Worm (Caenorhabditis elegans) whole organism, mixed stage, embryonic: Measurements from ENCODE around the gene D1086.11.

Experiments used
- nhr-237 ChIP-seq: fragments of 150-350 bp; optimal IDR thresholded peaks from 2 replicates; lab custom pipeline; 2014; ENCODE audit warnings: missing biosample characterization, missing genetic modification characterization

D1086.11 gene

DNA sequence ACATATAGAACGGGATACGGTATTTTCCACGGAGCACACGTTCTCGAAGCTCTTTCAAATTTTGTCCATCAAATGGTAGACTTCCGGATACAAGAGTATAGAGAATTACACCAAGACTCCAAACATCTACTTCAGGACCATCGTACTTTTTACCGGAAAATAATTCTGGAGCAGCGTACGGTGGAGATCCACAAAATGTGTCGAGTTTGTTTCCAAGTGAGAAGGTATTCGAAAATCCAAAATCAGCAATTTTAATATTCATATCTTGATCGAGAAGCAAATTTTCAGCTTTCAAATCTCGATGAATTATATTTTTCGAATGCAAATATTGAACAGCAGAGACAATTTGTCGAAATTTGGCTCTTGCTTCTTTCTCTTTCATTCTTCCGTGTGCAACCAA is 48.9 kb downstream of the D1086.11 start:
- no peak for TF ChIP-seq nhr-237 (tag; lab: Kevin White, UChicago)
